Fruit fly (Drosophila melanogaster): ENCODE results near the gene CG4751.

CG4751 gene

DNA sequence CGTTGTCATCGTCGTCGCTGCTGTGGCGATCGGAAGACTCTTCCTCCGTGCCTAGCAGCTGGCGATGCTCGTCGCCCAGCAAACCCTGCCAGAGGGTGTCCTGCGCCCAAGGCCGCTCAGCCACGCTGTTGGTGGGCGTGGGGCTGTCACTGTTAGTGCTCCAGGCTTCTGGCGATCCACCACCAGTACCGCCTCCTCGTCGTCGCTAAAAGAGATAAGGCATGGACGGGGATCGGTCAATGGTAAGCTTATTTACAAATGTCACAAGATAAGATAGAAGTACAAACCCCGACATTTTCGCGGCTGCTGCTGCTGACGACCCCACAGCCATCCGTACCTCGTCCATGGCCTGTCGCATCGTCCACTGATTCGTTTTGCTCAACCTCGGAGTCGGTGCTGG lies 25.2 kb upstream of the CG4751 start:
- TF ChIP-seq fd96Ca (GFP tag; IDR thresholded peaks at IDR 0.05) (0 out of 3 replicates have a peak, but pooled peaks have one; percentile 35), CG32121 (GFP tag; IDR thresholded peaks at IDR 0.05) (no peak), CG9948 (tag; optimal IDR thresholded peaks at IDR 0.05) (no peak)

- TF ChIP-seq fd96Ca (GFP tag; IDR thresholded peaks at IDR 0.05), result peak; percentile 99
- peak; percentile 96 for TF ChIP-seq CG12605 (GFP tag; IDR thresholded peaks at IDR 0.05)
- peak; percentile 96 for TF ChIP-seq Pif1B (GFP tag; optimal IDR thresholded peaks at IDR 0.05)
- TF ChIP-seq Pif1A (GFP tag; optimal IDR thresholded peaks at IDR 0.05), result peak; percentile 97
- peak; percentile 98 for TF ChIP-seq rn (GFP tag; IDR thresholded peaks at IDR 0.05)
- no peak for TF ChIP-seq D1 (tag; optimal IDR thresholded peaks at IDR 0.05)
- TF ChIP-seq CG13204 (GFP tag; optimal IDR thresholded peaks at IDR 0.05), result no peak
- peak; percentile 98 for TF ChIP-seq CG8159 (tag; optimal IDR thresholded peaks at IDR 0.05)
- peak; percentile 98 for TF ChIP-seq CG15710 (tag; optimal IDR thresholded peaks at IDR 0.05)
- TF ChIP-seq CG10348 (GFP tag; IDR thresholded peaks at IDR 0.05), result peak; percentile 96
- TF ChIP-seq Ets98B (GFP tag; IDR thresholded peaks at IDR 0.05), result peak; percentile 98
- peak; percentile 92 for TF ChIP-seq gl (tag; optimal IDR thresholded peaks at IDR 0.05)
- peak; percentile 98 for TF ChIP-seq Snoo (tag; optimal IDR thresholded peaks at IDR 0.05)
- peak; percentile 51 for TF ChIP-seq EcR (GFP tag; optimal IDR thresholded peaks at IDR 0.05)
- TF ChIP-seq CG14655 (GFP tag; optimal IDR thresholded peaks at IDR 0.05), result peak; percentile 98
- TF ChIP-seq CG4496 (GFP tag; IDR thresholded peaks at IDR 0.05), result peak; percentile 99
- TF ChIP-seq CG32121 (GFP tag; IDR thresholded peaks at IDR 0.05), result peak; percentile 98
- TF ChIP-seq CG9948 (tag; optimal IDR thresholded peaks at IDR 0.05), result peak; percentile 98
- TF ChIP-seq CG34367 (tag; optimal IDR thresholded peaks at IDR 0.05), result peak; percentile 98
- peak; percentile 97 for TF ChIP-seq CG8301 (tag; optimal IDR thresholded peaks at IDR 0.05)
- TF ChIP-seq CG17806 (tag; optimal IDR thresholded peaks at IDR 0.05), result peak; percentile 98
Observed at dm6 chr2L:11106562-11106962, 24.0 kb upstream of the CG4751 start, which contains the start of gene Reps. TSS of gene Reps (minus strand) at chr2L:11106645.

dm6 chr2L:11113011-11113528 lies 17.5 kb upstream of the CG4751 start, which contains the start of gene Idua:
TSS of gene Idua (minus strand) at chr2L:11113061.
- TF ChIP-seq CG8159 (tag; optimal IDR thresholded peaks at IDR 0.05) (peak; percentile 75), rn (GFP tag; IDR thresholded peaks at IDR 0.05) (no peak), Pif1A (GFP tag; optimal IDR thresholded peaks at IDR 0.05) (no peak), Pif1B (GFP tag; optimal IDR thresholded peaks at IDR 0.05) (no peak), CG4496 (GFP tag; IDR thresholded peaks at IDR 0.05) (0 out of 3 replicates have a peak, but pooled peaks have one; percentile 29), Ets98B (GFP tag; IDR thresholded peaks at IDR 0.05) (no peak; the same call in 1 of the 2 replicates), CG17806 (tag; optimal IDR thresholded peaks at IDR 0.05) (peak; percentile 55), Snoo (tag; optimal IDR thresholded peaks at IDR 0.05) (peak; percentile 70), CG13204 (GFP tag; optimal IDR thresholded peaks at IDR 0.05) (no peak), CG9948 (tag; optimal IDR thresholded peaks at IDR 0.05) (peak; percentile 71), CG32121 (GFP tag; IDR thresholded peaks at IDR 0.05) (peak; percentile 67; the same call in 1 of the 2 replicates), CG12605 (GFP tag; IDR thresholded peaks at IDR 0.05) (no peak; the same call in 1 of the 2 replicates), gl (tag; optimal IDR thresholded peaks at IDR 0.05) (peak; percentile 18), CG10348 (GFP tag; IDR thresholded peaks at IDR 0.05) (no peak), D1 (tag; optimal IDR thresholded peaks at IDR 0.05) (no peak), CG8301 (tag; optimal IDR thresholded peaks at IDR 0.05) (no peak), EcR (GFP tag; optimal IDR thresholded peaks at IDR 0.05) (no peak), CG15710 (tag; optimal IDR thresholded peaks at IDR 0.05) (peak; percentile 83), CG14655 (GFP tag; optimal IDR thresholded peaks at IDR 0.05) (no peak), fd96Ca (GFP tag; IDR thresholded peaks at IDR 0.05) (0 out of 3 replicates have a peak, but pooled peaks have one; percentile 30), CG34367 (tag; optimal IDR thresholded peaks at IDR 0.05) (peak; percentile 63)

DNA sequence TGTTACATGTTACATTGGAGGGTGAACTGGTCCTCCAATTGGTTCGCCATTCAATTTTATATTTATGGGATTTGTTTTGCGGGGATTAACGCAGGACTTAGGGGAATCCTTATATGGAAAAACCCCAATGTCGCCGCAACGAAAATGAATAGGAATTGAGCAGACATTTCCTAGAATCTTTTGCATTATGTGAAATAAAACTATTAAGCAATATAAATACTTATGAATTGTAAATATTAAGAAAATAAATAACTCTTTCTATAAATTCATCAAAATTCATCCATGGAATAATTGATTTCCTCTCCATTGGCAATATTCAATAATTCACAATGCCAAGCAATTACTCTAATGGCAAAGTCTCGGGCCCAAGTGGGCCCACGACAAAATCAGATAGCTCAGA lies 16.8 kb upstream of the CG4751 start, which contains the start of gene Gr32a:
Gr32a (plus strand) TSS at position 301 of the 400 bp plus-strand sequence.
- TF ChIP-seq D1 (tag; optimal IDR thresholded peaks at IDR 0.05), result no peak
- TF ChIP-seq Pif1A (GFP tag; optimal IDR thresholded peaks at IDR 0.05), result no peak
- TF ChIP-seq CG9948 (tag; optimal IDR thresholded peaks at IDR 0.05), result no peak
- no peak for TF ChIP-seq Ets98B (GFP tag; IDR thresholded peaks at IDR 0.05)
- TF ChIP-seq CG12605 (GFP tag; IDR thresholded peaks at IDR 0.05), result no peak
- TF ChIP-seq CG13204 (GFP tag; optimal IDR thresholded peaks at IDR 0.05), result no peak
- TF ChIP-seq rn (GFP tag; IDR thresholded peaks at IDR 0.05), result no peak
- TF ChIP-seq gl (tag; optimal IDR thresholded peaks at IDR 0.05), result no peak
- no peak for TF ChIP-seq CG17806 (tag; optimal IDR thresholded peaks at IDR 0.05)
- TF ChIP-seq CG34367 (tag; optimal IDR thresholded peaks at IDR 0.05), result no peak
- no peak for TF ChIP-seq EcR (GFP tag; optimal IDR thresholded peaks at IDR 0.05)

- TF ChIP-seq CG8159 (tag; optimal IDR thresholded peaks at IDR 0.05) (no peak), Pif1B (GFP tag; optimal IDR thresholded peaks at IDR 0.05) (no peak), Snoo (tag; optimal IDR thresholded peaks at IDR 0.05) (no peak), D1 (tag; optimal IDR thresholded peaks at IDR 0.05) (no peak), CG4496 (GFP tag; IDR thresholded peaks at IDR 0.05) (no peak), CG14655 (GFP tag; optimal IDR thresholded peaks at IDR 0.05) (no peak), CG8301 (tag; optimal IDR thresholded peaks at IDR 0.05) (no peak), CG9948 (tag; optimal IDR thresholded peaks at IDR 0.05) (no peak), rn (GFP tag; IDR thresholded peaks at IDR 0.05) (no peak), CG15710 (tag; optimal IDR thresholded peaks at IDR 0.05) (no peak), CG34367 (tag; optimal IDR thresholded peaks at IDR 0.05) (no peak), gl (tag; optimal IDR thresholded peaks at IDR 0.05) (no peak), fd96Ca (GFP tag; IDR thresholded peaks at IDR 0.05) (no peak), CG17806 (tag; optimal IDR thresholded peaks at IDR 0.05) (no peak), Ets98B (GFP tag; IDR thresholded peaks at IDR 0.05) (no peak), CG10348 (GFP tag; IDR thresholded peaks at IDR 0.05) (no peak), CG12605 (GFP tag; IDR thresholded peaks at IDR 0.05) (no peak), Pif1A (GFP tag; optimal IDR thresholded peaks at IDR 0.05) (no peak), CG32121 (GFP tag; IDR thresholded peaks at IDR 0.05) (no peak)
Observed at dm6 chr2L:11119966-11120517, 10.5 kb upstream of the CG4751 start, which contains the start of gene CG6230. TSS of gene CG6230 (minus strand) at chr2L:11120319.
